Fruit fly (Drosophila melanogaster) whole organism, embryonic: ENCODE data around the gene CG3032.
A peak's percentile ranks its signal among the peaks of the same experiment; 100 is the strongest.

Experiments used
- B-H1 ChIP-seq: fragments of 200-800 bp; sonication (Bioruptor generic); IDR thresholded peaks from 3 replicates; pipeline ENCODE4 v1.3.6; 2022; ENCODE audit warnings: missing biosample characterization, missing genetic modification characterization
- CG10321 ChIP-seq: fragments of 200-800 bp; sonication (Bioruptor generic); IDR thresholded peaks from 2 replicates; pipeline ENCODE4 v1.3.6; 2022; ENCODE audit warnings: missing biosample characterization, missing genetic modification characterization
- CG11456 ChIP-seq: fragments of 200-800 bp; sonication (Bioruptor generic); IDR thresholded peaks from 3 replicates; pipeline ENCODE4 v1.3.6; 2022; ENCODE audit warnings: missing biosample characterization, missing genetic modification characterization
- CG13287 ChIP-seq: fragments of 200-800 bp; sonication (Bioruptor generic); IDR thresholded peaks from 2 replicates; pipeline ENCODE4 v1.3.6; 2022; ENCODE audit warnings: missing biosample characterization, missing genetic modification characterization; ENCODE audit not compliant: partially characterized antibody
- CG14441 ChIP-seq: fragments of 200-800 bp; sonication (Bioruptor generic); IDR thresholded peaks from 2 replicates; pipeline ENCODE4 v1.3.6; 2022; ENCODE audit warnings: missing biosample characterization, missing genetic modification characterization
- CG14710 ChIP-seq: fragments of 200-800 bp; sonication (Bioruptor generic); optimal IDR thresholded peaks from 3 replicates; lab custom pipeline; 2019; ENCODE audit warnings: missing biosample characterization, mild to moderate bottlenecking, missing genetic modification characterization, moderate library complexity
- CG15479 ChIP-seq: fragments of 200-800 bp; sonication (Bioruptor generic); optimal IDR thresholded peaks from 3 replicates; lab custom pipeline; 2019; ENCODE audit warnings: missing biosample characterization, mild to moderate bottlenecking, missing genetic modification characterization, moderate library complexity
- CG2120 ChIP-seq: fragments of 200-800 bp; sonication (Bioruptor generic); optimal IDR thresholded peaks from 3 replicates; lab custom pipeline; 2016; ENCODE audit warnings: missing biosample characterization, missing genetic modification characterization
- CG30431 ChIP-seq: fragments of 200-800 bp; sonication (Bioruptor generic); optimal IDR thresholded peaks from 2 replicates; lab custom pipeline; 2017; ENCODE audit warnings: missing biosample characterization, missing genetic modification characterization
- CG32772 ChIP-seq: fragments of 200-800 bp; sonication (Bioruptor generic); IDR thresholded peaks from 2 replicates; pipeline ENCODE4 v1.3.6; 2022; ENCODE audit warnings: missing biosample characterization, missing genetic modification characterization
- CG33213 ChIP-seq: fragments of 200-800 bp; sonication (Bioruptor generic); optimal IDR thresholded peaks from 3 replicates; lab custom pipeline; 2016; ENCODE audit warnings: missing biosample characterization, missing genetic modification characterization
- CG34422 ChIP-seq: fragments of 200-800 bp; sonication (Bioruptor generic); IDR thresholded peaks from 3 replicates; pipeline ENCODE4 v1.3.6; 2022; ENCODE audit warnings: missing biosample characterization, missing genetic modification characterization
- CG4617 ChIP-seq: fragments of 200-800 bp; sonication (Bioruptor generic); optimal IDR thresholded peaks from 3 replicates; lab custom pipeline; 2016; ENCODE audit warnings: missing biosample characterization, missing genetic modification characterization, borderline replicate concordance
- CG6813 ChIP-seq: fragments of 200-800 bp; sonication (Bioruptor generic); optimal IDR thresholded peaks from 2 replicates; lab custom pipeline; 2017; ENCODE audit warnings: missing biosample characterization, missing genetic modification characterization, mild to moderate bottlenecking, moderate library complexity, missing genetic modification reagents
- CG7963 ChIP-seq: fragments of 200-800 bp; sonication (Bioruptor generic); IDR thresholded peaks from 3 replicates; pipeline ENCODE4 v1.3.6; 2022; ENCODE audit warnings: missing biosample characterization, missing genetic modification characterization; ENCODE audit not compliant: partially characterized antibody
- CG8924 ChIP-seq: fragments of 200-800 bp; optimal IDR thresholded peaks from 3 replicates; lab custom pipeline; 2019; ENCODE audit warnings: missing biosample characterization, mild to moderate bottlenecking, missing genetic modification characterization, moderate library complexity
- CG8944 ChIP-seq: fragments of 200-800 bp; sonication (Bioruptor generic); optimal IDR thresholded peaks from 3 replicates; lab custom pipeline; 2016; ENCODE audit warnings: missing biosample characterization, missing genetic modification characterization
- CTCF ChIP-seq: fragments of 200-800 bp; sonication (Bioruptor generic); optimal IDR thresholded peaks from 2 replicates; lab custom pipeline; 2017; ENCODE audit warnings: missing biosample characterization, mild to moderate bottlenecking, missing genetic modification characterization, moderate library complexity
- Dad ChIP-seq: fragments of 200-800 bp; sonication (Bioruptor generic); optimal IDR thresholded peaks from 3 replicates; lab custom pipeline; 2016; ENCODE audit warnings: missing biosample characterization, missing genetic modification characterization
- Doc2 ChIP-seq: fragments of 200-800 bp; sonication (Bioruptor generic); IDR thresholded peaks from 2 replicates; pipeline ENCODE4 v1.3.6; 2022; ENCODE audit warnings: missing biosample characterization, missing genetic modification characterization
- Hand ChIP-seq: fragments of 200-800 bp; sonication (Bioruptor generic); optimal IDR thresholded peaks from 2 replicates; lab custom pipeline; 2017; ENCODE audit warnings: mild to moderate bottlenecking, missing biosample characterization, missing genetic modification reagents, missing genetic modification characterization
- Hey ChIP-seq: fragments of 200-800 bp; sonication (Bioruptor generic); optimal IDR thresholded peaks from 3 replicates; lab custom pipeline; 2018; ENCODE audit warnings: missing biosample characterization, mild to moderate bottlenecking, missing genetic modification characterization
- MTF-1 ChIP-seq: fragments of 200-800 bp; sonication (Bioruptor generic); optimal IDR thresholded peaks from 2 replicates; lab custom pipeline; 2018; ENCODE audit warnings: missing biosample characterization, mild to moderate bottlenecking, missing genetic modification characterization, borderline replicate concordance
- Mad ChIP-seq: fragments of 200-800 bp; sonication (Bioruptor generic); optimal IDR thresholded peaks from 2 replicates; lab custom pipeline; 2016; ENCODE audit warnings: missing biosample characterization, missing genetic modification characterization
- Poxn ChIP-seq: fragments of 200-800 bp; sonication (Bioruptor generic); IDR thresholded peaks from 2 replicates; pipeline ENCODE4 v1.3.6; 2022; ENCODE audit warnings: missing biosample characterization, missing genetic modification characterization
- Scr ChIP-seq: fragments of 200-800 bp; sonication (Bioruptor generic); IDR thresholded peaks from 2 replicates; pipeline ENCODE4 v1.3.6; 2022; ENCODE audit warnings: missing biosample characterization, missing genetic modification characterization; ENCODE audit not compliant: partially characterized antibody
- Sox100B ChIP-seq: fragments of 200-800 bp; sonication (Bioruptor generic); optimal IDR thresholded peaks from 3 replicates; lab custom pipeline; 2018; ENCODE audit warnings: missing biosample characterization, mild to moderate bottlenecking, missing genetic modification characterization
- al ChIP-seq: fragments of 200-800 bp; sonication (Bioruptor generic); IDR thresholded peaks from 2 replicates; pipeline ENCODE4 v1.3.6; 2022; ENCODE audit warnings: missing biosample characterization, missing genetic modification characterization
- cas ChIP-seq: fragments of 200-800 bp; sonication (Bioruptor generic); IDR thresholded peaks from 2 replicates; pipeline ENCODE4 v1.3.6; 2022; ENCODE audit warnings: missing biosample characterization, missing genetic modification characterization
- dan ChIP-seq: fragments of 200-800 bp; sonication (Bioruptor generic); IDR thresholded peaks from 2 replicates; pipeline ENCODE4 v1.3.6; 2022; ENCODE audit warnings: missing biosample characterization, missing genetic modification characterization
- danr ChIP-seq: fragments of 200-800 bp; sonication (Bioruptor generic); IDR thresholded peaks from 2 replicates; pipeline ENCODE4 v1.3.6; 2022; ENCODE audit warnings: missing biosample characterization, missing genetic modification characterization
- dmrt11E ChIP-seq: fragments of 200-800 bp; sonication (Bioruptor generic); optimal IDR thresholded peaks from 3 replicates; lab custom pipeline; 2018; ENCODE audit warnings: missing biosample characterization, mild to moderate bottlenecking, missing genetic modification characterization, moderate library complexity
- gem ChIP-seq: fragments of 200-800 bp; sonication (Bioruptor generic); optimal IDR thresholded peaks from 2 replicates; lab custom pipeline; 2019; ENCODE audit warnings: missing biosample characterization, mild to moderate bottlenecking, missing genetic modification characterization, moderate library complexity
- ham ChIP-seq: fragments of 200-800 bp; sonication (Bioruptor generic); IDR thresholded peaks from 2 replicates; pipeline ENCODE4 v1.3.6; 2022; ENCODE audit warnings: missing biosample characterization, missing genetic modification characterization
- hkb ChIP-seq, 2 experiments: fragments of 200-800 bp in 1 of 2; fragments of >200 bp in 1 of 2; sonication (Bioruptor generic) in 1 of 2; IDR thresholded peaks in 1 of 2; optimal IDR thresholded peaks in 1 of 2; 2 replicates each; pipeline versions ENCODE4 v1.3.6 to Lab custom; 2017 to 2022; ENCODE audit warnings: missing biosample characterization in 1 of 2, missing genetic modification characterization in 1 of 2
- hth ChIP-seq: fragments of >200 bp; optimal IDR thresholded peaks from 2 replicates; lab custom pipeline; 2017; ENCODE audit warnings: inconsistent platforms
- lola ChIP-seq, 3 experiments: fragments of >200 bp in 2 of 3; fragments of 200-800 bp in 1 of 3; sonication (Bioruptor generic) in 1 of 3; optimal IDR thresholded peaks; 2 replicates each; lab custom pipeline; 2017 to 2019; ENCODE audit warnings: missing biosample characterization in 3 of 3, missing genetic modification characterization in 3 of 3, mild to moderate bottlenecking in 1 of 3, moderate library complexity in 1 of 3
- lov ChIP-seq, 2 experiments: fragments of 200-800 bp in 1 of 2; fragments of >200 bp in 1 of 2; sonication (Bioruptor generic) in 1 of 2; IDR thresholded peaks in 1 of 2; optimal IDR thresholded peaks in 1 of 2; 2 replicates in 1 of 2; 3 replicates in 1 of 2; pipeline versions ENCODE4 v1.3.6 to Lab custom; 2017 to 2022; ENCODE audit warnings: missing biosample characterization in 1 of 2, missing genetic modification characterization in 1 of 2
- odd ChIP-seq: fragments of 200-800 bp; sonication (Bioruptor generic); optimal IDR thresholded peaks from 2 replicates; lab custom pipeline; 2017; ENCODE audit warnings: missing biosample characterization, mild to moderate bottlenecking, missing genetic modification characterization
- pum ChIP-seq: fragments of 200-800 bp; sonication (Bioruptor generic); optimal IDR thresholded peaks from 2 replicates; lab custom pipeline; 2016; ENCODE audit warnings: missing biosample characterization, missing genetic modification characterization
- row ChIP-seq: fragments of 200-800 bp; sonication (Bioruptor generic); IDR thresholded peaks from 3 replicates; pipeline ENCODE4 v1.3.6; 2022; ENCODE audit warnings: missing biosample characterization, missing genetic modification characterization
- run ChIP-seq: fragments of 200-800 bp; sonication (Bioruptor generic); optimal IDR thresholded peaks from 3 replicates; lab custom pipeline; 2018; ENCODE audit warnings: missing biosample characterization, mild to moderate bottlenecking, missing genetic modification characterization
- sens-2 ChIP-seq: fragments of 200-800 bp; sonication (Bioruptor generic); IDR thresholded peaks from 2 replicates; pipeline ENCODE4 v1.3.6; 2022; ENCODE audit warnings: missing biosample characterization, missing genetic modification characterization
- slou ChIP-seq: fragments of 200-800 bp; sonication (Bioruptor generic); optimal IDR thresholded peaks from 3 replicates; lab custom pipeline; 2016; ENCODE audit warnings: missing biosample characterization, missing genetic modification characterization
- so ChIP-seq: fragments of 200-800 bp; sonication (Bioruptor generic); IDR thresholded peaks from 3 replicates; pipeline ENCODE4 v1.3.6; 2022; ENCODE audit warnings: missing biosample characterization, missing genetic modification characterization
- trem ChIP-seq: fragments of 200-800 bp; optimal IDR thresholded peaks from 3 replicates; lab custom pipeline; 2019; ENCODE audit warnings: missing biosample characterization, mild to moderate bottlenecking, missing genetic modification characterization, moderate library complexity
- trh ChIP-seq: fragments of 200-800 bp; sonication (Bioruptor generic); optimal IDR thresholded peaks from 2 replicates; lab custom pipeline; 2016; ENCODE audit warnings: missing biosample characterization, missing genetic modification characterization
- wek ChIP-seq: fragments of 200-800 bp; sonication (Bioruptor generic); optimal IDR thresholded peaks from 3 replicates; lab custom pipeline; 2018; ENCODE audit warnings: missing biosample characterization, mild to moderate bottlenecking, missing genetic modification characterization, moderate library complexity
- z ChIP-seq: fragments of 200-800 bp; sonication (Bioruptor generic); IDR thresholded peaks from 3 replicates; pipeline ENCODE4 v1.3.6; 2022; ENCODE audit warnings: missing biosample characterization, missing genetic modification characterization

Gene CG3032

DNA sequence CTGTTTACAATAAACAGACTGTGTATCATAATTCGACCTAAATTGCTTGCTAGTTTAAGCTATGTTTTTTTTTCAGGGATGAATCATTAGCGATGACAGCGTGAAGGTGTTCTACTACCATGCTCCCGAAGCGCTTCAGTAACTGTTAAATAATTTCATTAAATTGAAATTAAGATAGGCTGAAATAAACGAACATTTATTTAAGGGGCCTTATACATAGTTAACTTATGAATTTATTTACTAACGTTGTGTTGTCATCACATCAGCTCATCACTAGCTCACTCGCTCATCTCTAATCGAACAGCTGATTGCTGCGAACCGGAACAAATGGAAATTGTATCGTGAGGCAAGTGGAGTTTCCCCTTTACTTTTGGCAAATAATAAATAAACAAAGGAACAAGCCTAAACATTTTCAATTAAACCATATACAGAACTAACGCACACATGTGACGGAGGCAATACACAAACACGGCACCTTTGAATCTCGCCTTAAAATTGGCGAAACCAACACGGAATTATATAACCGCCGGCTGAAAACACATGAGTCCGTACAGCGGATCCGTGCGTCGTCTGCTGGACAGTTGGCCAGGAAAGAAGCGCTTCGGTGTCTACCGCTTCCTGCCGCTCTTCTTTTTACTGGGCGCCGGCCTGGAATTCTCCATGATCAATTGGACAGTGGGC, 2.5 kb downstream of the CG3032 start, which contains the start of the genes cm, sloth1 and sloth2 (continued):
- TF ChIP-seq hkb (optimal IDR thresholded peaks at IDR 0.05; lab: Kevin White, UChicago) = no peak
- TF ChIP-seq hkb (GFP tag; IDR thresholded peaks at IDR 0.05; lab: Robert Waterston, UW) = peak; percentile 87
- peak; percentile 76 for TF ChIP-seq CG30431 (GFP tag; lab: Kevin White, UChicago)
- TF ChIP-seq trem (tag; lab: Kevin White, UChicago) = peak; percentile 86
- no peak for TF ChIP-seq lov (optimal IDR thresholded peaks at IDR 0.05; lab: Kevin White, UChicago)
- TF ChIP-seq lov (GFP tag; IDR thresholded peaks at IDR 0.05; lab: Robert Waterston, UW) = peak; percentile 59; the same call in 1 of the 3 replicates
- TF ChIP-seq cas = peak; percentile 81
- TF ChIP-seq CG10321 (GFP tag; lab: Robert Waterston, UW) = 0 out of 2 replicates have a peak, but pooled peaks have one; percentile 56
- peak; percentile 93 for TF ChIP-seq Scr
- TF ChIP-seq al (GFP tag; lab: Robert Waterston, UW) = peak; percentile 90
- TF ChIP-seq pum (GFP tag; lab: Kevin White, UChicago) = peak; percentile 82
- peak; percentile 58 for TF ChIP-seq CG6813
- peak; percentile 86 for TF ChIP-seq dmrt11E
- TF ChIP-seq Dad (GFP tag; lab: Kevin White, UChicago) = peak; percentile 84
- TF ChIP-seq Sox100B (GFP tag; lab: Kevin White, UChicago) = peak; percentile 58
- TF ChIP-seq Hey = peak; percentile 44
- peak; percentile 97 for TF ChIP-seq row
- TF ChIP-seq Doc2 (GFP tag; lab: Robert Waterston, UW) = peak; percentile 16; the same call in 1 of the 2 replicates
- TF ChIP-seq lola (GFP tag; optimal IDR thresholded peaks at IDR 0.05; lab: Kevin White, UChicago) = peak in 1 of 3 experiments; percentile 86
- TF ChIP-seq CG32772 (GFP tag; lab: Robert Waterston, UW) = peak; percentile 90
- no peak; the same call in 1 of the 2 replicates for TF ChIP-seq Poxn (GFP tag; lab: Robert Waterston, UW)
- no peak for TF ChIP-seq CG15479 (GFP tag; lab: Kevin White, UChicago)
- peak; percentile 92 for TF ChIP-seq CG8944 (GFP tag; lab: Kevin White, UChicago)
- peak; percentile 91 for TF ChIP-seq CG34422 (GFP tag; lab: Robert Waterston, UW)
- peak; percentile 94 for TF ChIP-seq CG13287 (GFP tag; lab: Robert Waterston, UW)
- TF ChIP-seq sens-2 = peak; percentile 67
- peak; percentile 62 for TF ChIP-seq CG7963
- peak; percentile 46 for TF ChIP-seq MTF-1 (GFP tag; lab: Kevin White, UChicago)
- no peak for TF ChIP-seq hth
- peak; percentile 53; the same call in 1 of the 2 replicates for TF ChIP-seq dan (GFP tag; lab: Robert Waterston, UW)
- TF ChIP-seq Mad (GFP tag; lab: Kevin White, UChicago) = peak; percentile 89
- peak; percentile 85 for TF ChIP-seq CG14710 (tag; lab: Kevin White, UChicago)
- TF ChIP-seq slou = peak; percentile 72
- peak; percentile 70 for TF ChIP-seq B-H1 (GFP tag; lab: Robert Waterston, UW)
- peak; percentile 93 for TF ChIP-seq gem (tag; lab: Kevin White, UChicago)
- peak; percentile 46; the same call in 1 of the 2 replicates for TF ChIP-seq ham (GFP tag; lab: Robert Waterston, UW)
- TF ChIP-seq trh (GFP tag; lab: Kevin White, UChicago) = peak; percentile 81
- TF ChIP-seq CG33213 (GFP tag; lab: Kevin White, UChicago) = peak; percentile 83
- TF ChIP-seq CTCF (GFP tag; lab: Kevin White, UChicago) = peak; percentile 45
- TF ChIP-seq danr = peak; percentile 62
- TF ChIP-seq run (tag; lab: Kevin White, UChicago) = peak; percentile 53
- peak; percentile 59; the same call in 1 of the 3 replicates for TF ChIP-seq so (GFP tag; lab: Robert Waterston, UW)
- peak; percentile 84 for TF ChIP-seq CG14441
- TF ChIP-seq CG8924 = peak; percentile 86
- peak; percentile 50 for TF ChIP-seq wek (GFP tag; lab: Kevin White, UChicago)
- TF ChIP-seq odd (GFP tag; lab: Kevin White, UChicago) = peak; percentile 65
- TF ChIP-seq CG4617 (GFP tag; lab: Kevin White, UChicago) = peak; percentile 87
- TF ChIP-seq CG11456 (GFP tag; lab: Robert Waterston, UW) = peak; percentile 84
- TF ChIP-seq z (GFP tag; lab: Robert Waterston, UW) = no peak
- peak; percentile 45 for TF ChIP-seq Hand
- peak; percentile 95 for TF ChIP-seq CG2120
